Fruit fly (Drosophila melanogaster) whole organism, embryonic: ENCODE measurements around the gene Pink1.

Experiments
- Antp ChIP-seq: fragments of 200-800 bp; sonication (Bioruptor generic); optimal IDR thresholded peaks from 3 replicates; lab custom pipeline; 2016; ENCODE audit warnings: missing biosample characterization, missing genetic modification characterization
- Atf6 ChIP-seq: fragments of 200-800 bp; sonication (Bioruptor generic); IDR thresholded peaks from 2 replicates; pipeline ENCODE4 v1.3.6; 2022; ENCODE audit warnings: missing biosample characterization, missing genetic modification characterization
- B-H2 ChIP-seq: fragments of 200-800 bp; sonication (Bioruptor generic); optimal IDR thresholded peaks from 2 replicates; lab custom pipeline; 2018; ENCODE audit warnings: missing biosample characterization, mild to moderate bottlenecking, missing genetic modification characterization
- CG10654 ChIP-seq: fragments of 200-800 bp; sonication (Bioruptor generic); optimal IDR thresholded peaks from 2 replicates; lab custom pipeline; 2016; ENCODE audit warnings: missing biosample characterization, missing genetic modification characterization
- CG10959 ChIP-seq: fragments of 200-800 bp; sonication (Bioruptor generic); IDR thresholded peaks from 2 replicates; pipeline ENCODE4 v1.3.6; 2022; ENCODE audit warnings: missing biosample characterization, missing genetic modification characterization
- CG11398 ChIP-seq: fragments of 200-800 bp; sonication (Bioruptor generic); optimal IDR thresholded peaks from 2 replicates; lab custom pipeline; 2016; ENCODE audit warnings: missing biosample characterization, missing genetic modification characterization
- CG12769 ChIP-seq: fragments of 200-800 bp; sonication (Bioruptor generic); optimal IDR thresholded peaks from 2 replicates; lab custom pipeline; 2019; ENCODE audit warnings: missing biosample characterization, mild to moderate bottlenecking, missing genetic modification characterization, moderate library complexity
- CG12942 ChIP-seq: fragments of 200-800 bp; sonication (Bioruptor generic); optimal IDR thresholded peaks from 3 replicates; lab custom pipeline; 2016; ENCODE audit warnings: missing biosample characterization, missing genetic modification characterization
- CG13894 ChIP-seq: fragments of 200-800 bp; sonication (Bioruptor generic); optimal IDR thresholded peaks from 3 replicates; lab custom pipeline; 2018; ENCODE audit warnings: missing biosample characterization, mild to moderate bottlenecking, missing genetic modification characterization, moderate library complexity
- CG1529 ChIP-seq: fragments of 200-800 bp; sonication (Bioruptor generic); optimal IDR thresholded peaks from 3 replicates; lab custom pipeline; 2018; ENCODE audit warnings: missing biosample characterization, missing genetic modification characterization
- CG1603 ChIP-seq: fragments of 200-800 bp; sonication (Bioruptor generic); optimal IDR thresholded peaks from 2 replicates; lab custom pipeline; 2019; ENCODE audit warnings: missing biosample characterization, mild to moderate bottlenecking, missing genetic modification characterization, moderate library complexity
- CG17385 ChIP-seq: fragments of 200-800 bp; sonication (Bioruptor generic); optimal IDR thresholded peaks from 3 replicates; lab custom pipeline; 2018; ENCODE audit warnings: missing biosample characterization, mild to moderate bottlenecking, missing genetic modification characterization
- CG17912 ChIP-seq: fragments of 200-800 bp; sonication (Bioruptor generic); optimal IDR thresholded peaks from 2 replicates; lab custom pipeline; 2018; ENCODE audit warnings: missing biosample characterization, mild to moderate bottlenecking, missing genetic modification characterization
- CG1832 ChIP-seq: fragments of 200-800 bp; sonication (Bioruptor generic); optimal IDR thresholded peaks from 2 replicates; lab custom pipeline; 2017; ENCODE audit warnings: missing biosample characterization, mild to moderate bottlenecking, missing genetic modification characterization, inconsistent platforms
- CG18764 ChIP-seq: fragments of 200-800 bp; sonication (Bioruptor generic); optimal IDR thresholded peaks from 3 replicates; lab custom pipeline; 2016; ENCODE audit warnings: missing biosample characterization, missing genetic modification characterization
- CG2712 ChIP-seq: fragments of 200-800 bp; optimal IDR thresholded peaks from 3 replicates; lab custom pipeline; 2019; ENCODE audit warnings: missing biosample characterization, mild to moderate bottlenecking, missing genetic modification characterization, moderate library complexity
- CG34376 ChIP-seq: fragments of 200-800 bp; sonication (Bioruptor generic); optimal IDR thresholded peaks from 2 replicates; lab custom pipeline; 2018; ENCODE audit warnings: missing biosample characterization, mild to moderate bottlenecking, missing genetic modification characterization
- CG4282 ChIP-seq: fragments of 200-800 bp; sonication (Bioruptor generic); optimal IDR thresholded peaks from 2 replicates; lab custom pipeline; 2016; ENCODE audit warnings: missing biosample characterization, missing genetic modification characterization
- CG6175 ChIP-seq: fragments of 200-800 bp; sonication (Bioruptor generic); IDR thresholded peaks from 3 replicates; pipeline ENCODE4 v1.3.6; 2022; ENCODE audit warnings: missing biosample characterization, missing genetic modification characterization
- CG6813 ChIP-seq: fragments of 200-800 bp; sonication (Bioruptor generic); optimal IDR thresholded peaks from 2 replicates; lab custom pipeline; 2017; ENCODE audit warnings: missing biosample characterization, missing genetic modification characterization, mild to moderate bottlenecking, moderate library complexity, missing genetic modification reagents
- CG7786 ChIP-seq: fragments of 200-800 bp; sonication (Bioruptor generic); optimal IDR thresholded peaks from 2 replicates; lab custom pipeline; 2016; ENCODE audit warnings: missing biosample characterization, missing genetic modification characterization
- CG8765 ChIP-seq: fragments of 200-800 bp; sonication (Bioruptor generic); IDR thresholded peaks from 2 replicates; pipeline ENCODE4 v1.3.6; 2022; ENCODE audit warnings: missing biosample characterization, missing genetic modification characterization
- CG9817 ChIP-seq: fragments of 200-800 bp; sonication (Bioruptor generic); optimal IDR thresholded peaks from 2 replicates; lab custom pipeline; 2018; ENCODE audit warnings: missing biosample characterization, mild to moderate bottlenecking, missing genetic modification characterization, moderate library complexity
- CG9876 ChIP-seq: fragments of 200-800 bp; sonication (Bioruptor generic); optimal IDR thresholded peaks from 2 replicates; lab custom pipeline; 2016; ENCODE audit warnings: missing biosample characterization, missing genetic modification characterization
- Fer3 ChIP-seq: fragments of 200-800 bp; sonication (Bioruptor generic); optimal IDR thresholded peaks from 2 replicates; lab custom pipeline; 2018; ENCODE audit warnings: missing biosample characterization, mild to moderate bottlenecking, missing genetic modification characterization, moderate library complexity
- Hmr ChIP-seq: fragments of 200-800 bp; sonication (Bioruptor generic); optimal IDR thresholded peaks from 3 replicates; lab custom pipeline; 2017; ENCODE audit warnings: mild to moderate bottlenecking, missing biosample characterization, missing genetic modification reagents, missing genetic modification characterization
- NFAT ChIP-seq: fragments of 200-800 bp; sonication (Bioruptor generic); IDR thresholded peaks from 2 replicates; pipeline ENCODE4 v1.3.6; 2022; ENCODE audit warnings: missing biosample characterization, missing genetic modification characterization
- Optix ChIP-seq: fragments of 200-800 bp; sonication (Bioruptor generic); IDR thresholded peaks from 3 replicates; pipeline ENCODE4 v1.3.6; 2022; ENCODE audit warnings: missing biosample characterization, missing genetic modification characterization
- abd-A ChIP-seq: fragments of 200-800 bp; sonication (Bioruptor generic); optimal IDR thresholded peaks from 3 replicates; lab custom pipeline; 2019; ENCODE audit warnings: missing biosample characterization, mild to moderate bottlenecking, missing genetic modification characterization, moderate library complexity
- bcd ChIP-seq: fragments of 200-800 bp; sonication (Bioruptor generic); optimal IDR thresholded peaks from 2 replicates; lab custom pipeline; 2017; ENCODE audit warnings: missing biosample characterization, mild to moderate bottlenecking, missing genetic modification characterization
- cg ChIP-seq: fragments of 200-800 bp; sonication (Bioruptor generic); optimal IDR thresholded peaks from 3 replicates; lab custom pipeline; 2019; ENCODE audit warnings: missing biosample characterization, mild to moderate bottlenecking, missing genetic modification characterization, moderate library complexity
- chn ChIP-seq: fragments of 200-800 bp; sonication (Bioruptor generic); optimal IDR thresholded peaks from 2 replicates; lab custom pipeline; 2016; ENCODE audit warnings: missing biosample characterization, missing genetic modification characterization
- crc ChIP-seq: fragments of 200-800 bp; sonication (Bioruptor generic); optimal IDR thresholded peaks from 2 replicates; lab custom pipeline; 2016; ENCODE audit warnings: missing biosample characterization, missing genetic modification characterization
- crp ChIP-seq, 2 experiments: fragments of 200-800 bp; sonication (Bioruptor generic); optimal IDR thresholded peaks; 2 replicates in 1 of 2; 3 replicates in 1 of 2; lab custom pipeline; 2017; ENCODE audit warnings: missing biosample characterization in 2 of 2, missing genetic modification characterization in 2 of 2, mild to moderate bottlenecking in 1 of 2, moderate library complexity in 1 of 2
- dati ChIP-seq: fragments of 200-800 bp; sonication (Bioruptor generic); IDR thresholded peaks from 2 replicates; pipeline ENCODE4 v1.3.6; 2022; ENCODE audit warnings: missing biosample characterization, missing genetic modification characterization
- disco-r ChIP-seq: fragments of 200-800 bp; sonication (Bioruptor generic); optimal IDR thresholded peaks from 2 replicates; lab custom pipeline; 2016; ENCODE audit warnings: missing biosample characterization, missing genetic modification characterization
- ems ChIP-seq: fragments of 200-800 bp; sonication (Bioruptor generic); optimal IDR thresholded peaks from 3 replicates; lab custom pipeline; 2016; ENCODE audit warnings: missing biosample characterization, missing genetic modification characterization
- en ChIP-seq: fragments of 200-800 bp; sonication (Bioruptor generic); optimal IDR thresholded peaks from 2 replicates; lab custom pipeline; 2016; ENCODE audit warnings: missing biosample characterization, missing genetic modification characterization
- fd102C ChIP-seq: fragments of 200-800 bp; sonication (Bioruptor generic); optimal IDR thresholded peaks from 2 replicates; lab custom pipeline; 2018; ENCODE audit warnings: missing biosample characterization, mild to moderate bottlenecking, missing genetic modification characterization, moderate library complexity
- fru ChIP-seq: fragments of >200 bp; optimal IDR thresholded peaks from 2 replicates; lab custom pipeline; 2017
- gsb ChIP-seq: fragments of 200-800 bp; sonication (Bioruptor generic); IDR thresholded peaks from 2 replicates; pipeline ENCODE4 v1.3.6; 2022; ENCODE audit warnings: missing biosample characterization, missing genetic modification characterization
- hbn ChIP-seq: fragments of 200-800 bp; sonication (Bioruptor generic); IDR thresholded peaks from 2 replicates; pipeline ENCODE4 v1.3.6; 2022; ENCODE audit warnings: missing biosample characterization, missing genetic modification characterization; ENCODE audit not compliant: partially characterized antibody
- insv ChIP-seq, 2 experiments: fragments of 200-800 bp; sonication (Bioruptor generic); optimal IDR thresholded peaks; 3 replicates each; lab custom pipeline; 2016 to 2018; ENCODE audit warnings: missing biosample characterization in 2 of 2, missing genetic modification characterization in 2 of 2
- jing ChIP-seq: fragments of 200-800 bp; sonication (Bioruptor generic); optimal IDR thresholded peaks from 2 replicates; lab custom pipeline; 2018; ENCODE audit warnings: missing biosample characterization, mild to moderate bottlenecking, missing genetic modification characterization
- nom ChIP-seq: fragments of 200-800 bp; sonication (Bioruptor generic); optimal IDR thresholded peaks from 2 replicates; lab custom pipeline; 2017; ENCODE audit warnings: missing biosample characterization, missing genetic modification characterization, mild to moderate bottlenecking, moderate library complexity, missing genetic modification reagents
- pho ChIP-seq: fragments of 200-800 bp; sonication (Bioruptor generic); optimal IDR thresholded peaks from 2 replicates; lab custom pipeline; 2016; ENCODE audit warnings: missing biosample characterization, missing genetic modification characterization
- sens ChIP-seq: fragments of 200-800 bp; sonication (Bioruptor generic); peaks from one replicate; lab custom pipeline; 2016; ENCODE audit warnings: missing biosample characterization, missing genetic modification characterization
- sim ChIP-seq: fragments of 200-800 bp; sonication (Bioruptor generic); IDR thresholded peaks from 2 replicates; pipeline ENCODE4 v1.3.6; 2022; ENCODE audit warnings: missing biosample characterization, missing genetic modification characterization
- stc ChIP-seq: fragments of 200-800 bp; sonication (Bioruptor generic); IDR thresholded peaks from 2 replicates; pipeline ENCODE4 v1.3.6; 2022; ENCODE audit warnings: missing biosample characterization, missing genetic modification characterization
- trem ChIP-seq: fragments of 200-800 bp; optimal IDR thresholded peaks from 3 replicates; lab custom pipeline; 2019; ENCODE audit warnings: missing biosample characterization, mild to moderate bottlenecking, missing genetic modification characterization, moderate library complexity
- wek ChIP-seq: fragments of 200-800 bp; sonication (Bioruptor generic); optimal IDR thresholded peaks from 3 replicates; lab custom pipeline; 2018; ENCODE audit warnings: missing biosample characterization, mild to moderate bottlenecking, missing genetic modification characterization, moderate library complexity

The Pink1 gene

dm6 chrX:6719968-6720367 is 36.4 kb downstream of the Pink1 start (continued):
- TF ChIP-seq CG9876 (GFP tag; lab: Kevin White, UChicago) (no peak), NFAT (GFP tag; lab: Robert Waterston, UW) (0 out of 2 replicates have a peak, but pooled peaks have one; percentile 21), dati (GFP tag; lab: Robert Waterston, UW) (no peak), insv (GFP tag; optimal IDR thresholded peaks at IDR 0.05; lab: Kevin White, UChicago) (no peak), CG12942 (GFP tag; lab: Kevin White, UChicago) (no peak), CG34376 (GFP tag; lab: Kevin White, UChicago) (no peak), fd102C (GFP tag; lab: Kevin White, UChicago) (no peak), Antp (GFP tag; lab: Kevin White, UChicago) (no peak), en (GFP tag; lab: Kevin White, UChicago) (no peak), crc (GFP tag; lab: Kevin White, UChicago) (no peak), CG17912 (GFP tag; lab: Kevin White, UChicago) (no peak), CG12769 (peak; percentile 7), CG1832 (GFP tag; lab: Kevin White, UChicago) (no peak), B-H2 (GFP tag; lab: Kevin White, UChicago) (no peak), CG2712 (tag; lab: Kevin White, UChicago) (peak; percentile 1), CG6175 (GFP tag; lab: Robert Waterston, UW) (no peak), CG10959 (GFP tag; lab: Robert Waterston, UW) (no peak), CG11398 (GFP tag; lab: Kevin White, UChicago) (no peak), CG17385 (GFP tag; lab: Kevin White, UChicago) (peak; percentile 0), sim (GFP tag; lab: Robert Waterston, UW) (no peak), CG9817 (no peak), CG1603 (tag; lab: Kevin White, UChicago) (no peak), disco-r (GFP tag; lab: Kevin White, UChicago) (no peak), jing (GFP tag; lab: Kevin White, UChicago) (no peak), Atf6 (GFP tag; lab: Robert Waterston, UW) (no peak), CG1529 (GFP tag; lab: Kevin White, UChicago) (no peak), trem (no peak), bcd (no peak), Optix (GFP tag; lab: Robert Waterston, UW) (0 out of 3 replicates have a peak, but pooled peaks have one; percentile 20), stc (peak; percentile 41; the same call in 1 of the 2 replicates), wek (GFP tag; lab: Kevin White, UChicago) (peak; percentile 20), sens (GFP tag; lab: Kevin White, UChicago) (peak; percentile 73), Fer3 (tag; lab: Kevin White, UChicago) (peak; percentile 32), nom (GFP tag; lab: Kevin White, UChicago) (no peak), cg (GFP tag; lab: Kevin White, UChicago) (no peak), pho (GFP tag; lab: Kevin White, UChicago) (no peak), Hmr (GFP tag; lab: Kevin White, UChicago) (peak; percentile 34), CG7786 (no peak), CG4282 (GFP tag; lab: Kevin White, UChicago) (no peak), CG18764 (GFP tag; lab: Kevin White, UChicago) (peak; percentile 2), abd-A (tag; lab: Kevin White, UChicago) (no peak), CG13894 (no peak), CG8765 (GFP tag; lab: Robert Waterston, UW) (no peak), hbn (GFP tag; lab: Robert Waterston, UW) (no peak), crp (GFP tag; optimal IDR thresholded peaks at IDR 0.05; lab: Kevin White, UChicago) (no peak), gsb (no peak), CG6813 (GFP tag; lab: Kevin White, UChicago) (peak; percentile 47), chn (GFP tag; lab: Kevin White, UChicago) (no peak), fru (lab: Kevin White, UChicago) (no peak), CG10654 (GFP tag; lab: Kevin White, UChicago) (no peak), ems (GFP tag; lab: Kevin White, UChicago) (no peak)
